Fruit fly (Drosophila melanogaster) whole organism, embryonic: ENCODE results near the gene Polr2M.

Experiments used
- ATbp ChIP-seq: fragments of 200-800 bp; sonication (Bioruptor generic); optimal IDR thresholded peaks from 2 replicates; lab custom pipeline; 2017; ENCODE audit warnings: missing biosample characterization, mild to moderate bottlenecking, missing genetic modification characterization, missing genetic modification reagents
- Adf1 ChIP-seq: fragments of 200-800 bp; sonication (Bioruptor generic); IDR thresholded peaks from 2 replicates; pipeline ENCODE4 v1.3.6; 2022; ENCODE audit warnings: missing biosample characterization, missing genetic modification characterization
- Aef1 ChIP-seq: fragments of 200-800 bp; sonication (Bioruptor generic); IDR thresholded peaks from 3 replicates; pipeline ENCODE4 v1.3.6; 2022; ENCODE audit warnings: missing biosample characterization, missing genetic modification characterization
- Atf3 ChIP-seq: fragments of 200-800 bp; sonication (Bioruptor generic); optimal IDR thresholded peaks from 3 replicates; lab custom pipeline; 2016; ENCODE audit warnings: missing biosample characterization, missing genetic modification characterization
- Awh ChIP-seq: fragments of 200-800 bp; sonication (Bioruptor generic); IDR thresholded peaks from 2 replicates; pipeline ENCODE4, ENCODE4 v1.3.6; 2022; ENCODE audit warnings: missing biosample characterization, missing genetic modification characterization
- B-H1 ChIP-seq: fragments of 200-800 bp; sonication (Bioruptor generic); IDR thresholded peaks from 3 replicates; pipeline ENCODE4 v1.3.6; 2022; ENCODE audit warnings: missing biosample characterization, missing genetic modification characterization
- CG10267 ChIP-seq: fragments of 200-800 bp; sonication (Bioruptor generic); optimal IDR thresholded peaks from 2 replicates; lab custom pipeline; 2018; ENCODE audit warnings: missing biosample characterization, mild to moderate bottlenecking, missing genetic modification characterization, moderate library complexity
- CG10274 ChIP-seq: fragments of 200-800 bp; sonication (Bioruptor generic); optimal IDR thresholded peaks from 3 replicates; lab custom pipeline; 2017; ENCODE audit warnings: missing biosample characterization, mild to moderate bottlenecking, missing genetic modification characterization
- CG10543 ChIP-seq: fragments of 200-800 bp; sonication (Bioruptor generic); optimal IDR thresholded peaks from 3 replicates; lab custom pipeline; 2017; ENCODE audit warnings: missing biosample characterization, mild to moderate bottlenecking, missing genetic modification characterization, moderate library complexity
- CG10565 ChIP-seq: fragments of 200-800 bp; sonication (Bioruptor generic); optimal IDR thresholded peaks from 3 replicates; lab custom pipeline; 2016; ENCODE audit warnings: missing biosample characterization, mild to moderate bottlenecking, missing genetic modification characterization
- CG11560 ChIP-seq: fragments of 200-800 bp; sonication (Bioruptor generic); IDR thresholded peaks from 3 replicates; pipeline ENCODE4 v1.3.6; 2022; ENCODE audit warnings: missing biosample characterization, missing genetic modification characterization
- CG12236 ChIP-seq: fragments of 200-800 bp; sonication (Bioruptor generic); optimal IDR thresholded peaks from 2 replicates; lab custom pipeline; 2016; ENCODE audit warnings: missing biosample characterization, missing genetic modification characterization
- CG14014 ChIP-seq: fragments of 200-800 bp; sonication (Bioruptor generic); IDR thresholded peaks from 2 replicates; pipeline ENCODE4 v1.3.6; 2022; ENCODE audit warnings: missing biosample characterization, missing genetic modification characterization
- CG15696 ChIP-seq: fragments of 200-800 bp; sonication (Bioruptor generic); optimal IDR thresholded peaks from 2 replicates; lab custom pipeline; 2019; ENCODE audit warnings: missing biosample characterization, mild to moderate bottlenecking, missing genetic modification characterization, moderate library complexity
- CG17359 ChIP-seq: fragments of 200-800 bp; sonication (Bioruptor generic); optimal IDR thresholded peaks from 3 replicates; lab custom pipeline; 2018; ENCODE audit warnings: missing biosample characterization, mild to moderate bottlenecking, missing genetic modification characterization, moderate library complexity
- CG17361 ChIP-seq: fragments of 200-800 bp; sonication (Bioruptor generic); IDR thresholded peaks from 3 replicates; pipeline ENCODE4 v1.3.6; 2022; ENCODE audit warnings: missing biosample characterization, missing genetic modification characterization
- CG17612 ChIP-seq: fragments of 200-800 bp; sonication (Bioruptor generic); IDR thresholded peaks from 2 replicates; pipeline ENCODE4 v1.3.6; 2022; ENCODE audit warnings: missing biosample characterization, missing genetic modification characterization
- CG42726 ChIP-seq: fragments of 200-800 bp; sonication (Bioruptor generic); IDR thresholded peaks from 2 replicates; pipeline ENCODE4 v1.3.6; 2022; ENCODE audit warnings: missing biosample characterization, missing genetic modification characterization; ENCODE audit not compliant: partially characterized antibody
- CG4617 ChIP-seq: fragments of 200-800 bp; sonication (Bioruptor generic); optimal IDR thresholded peaks from 3 replicates; lab custom pipeline; 2016; ENCODE audit warnings: missing biosample characterization, missing genetic modification characterization, borderline replicate concordance
- CG6791 ChIP-seq: fragments of 200-800 bp; sonication (Bioruptor generic); IDR thresholded peaks from 3 replicates; pipeline ENCODE4 v1.3.6; 2022; ENCODE audit warnings: missing biosample characterization, missing genetic modification characterization; ENCODE audit not compliant: partially characterized antibody
- CG6813 ChIP-seq: fragments of 200-800 bp; sonication (Bioruptor generic); optimal IDR thresholded peaks from 2 replicates; lab custom pipeline; 2017; ENCODE audit warnings: missing biosample characterization, missing genetic modification characterization, mild to moderate bottlenecking, moderate library complexity, missing genetic modification reagents
- CG8359 ChIP-seq: fragments of 200-800 bp; sonication (Bioruptor generic); optimal IDR thresholded peaks from 2 replicates; lab custom pipeline; 2017; ENCODE audit warnings: missing biosample characterization, mild to moderate bottlenecking, missing genetic modification characterization, borderline replicate concordance
- CG8478 ChIP-seq: fragments of >200 bp; optimal IDR thresholded peaks from 2 replicates; lab custom pipeline; 2018
- CG9215 ChIP-seq: fragments of 200-800 bp; sonication (Bioruptor generic); IDR thresholded peaks from 2 replicates; pipeline ENCODE4 v1.3.6; 2022; ENCODE audit warnings: missing biosample characterization, missing genetic modification characterization
- CG9817 ChIP-seq: fragments of 200-800 bp; sonication (Bioruptor generic); optimal IDR thresholded peaks from 2 replicates; lab custom pipeline; 2018; ENCODE audit warnings: missing biosample characterization, mild to moderate bottlenecking, missing genetic modification characterization, moderate library complexity
- CTCF ChIP-seq: fragments of 200-800 bp; sonication (Bioruptor generic); optimal IDR thresholded peaks from 2 replicates; lab custom pipeline; 2017; ENCODE audit warnings: missing biosample characterization, mild to moderate bottlenecking, missing genetic modification characterization, moderate library complexity
- HLH4C ChIP-seq: fragments of 200-800 bp; sonication (Bioruptor generic); IDR thresholded peaks from 3 replicates; pipeline ENCODE4 v1.3.6; 2022; ENCODE audit warnings: missing biosample characterization, missing genetic modification characterization; ENCODE audit not compliant: partially characterized antibody
- Hand ChIP-seq: fragments of 200-800 bp; sonication (Bioruptor generic); optimal IDR thresholded peaks from 2 replicates; lab custom pipeline; 2017; ENCODE audit warnings: mild to moderate bottlenecking, missing biosample characterization, missing genetic modification reagents, missing genetic modification characterization
- HmgZ ChIP-seq: fragments of 200-800 bp; sonication (Bioruptor generic); optimal IDR thresholded peaks from 2 replicates; lab custom pipeline; 2018; ENCODE audit warnings: missing biosample characterization, mild to moderate bottlenecking, missing genetic modification characterization
- NC2β ChIP-seq: fragments of 200-800 bp; sonication (Bioruptor generic); optimal IDR thresholded peaks from 2 replicates; lab custom pipeline; 2016; ENCODE audit warnings: missing biosample characterization, missing genetic modification characterization
- Opbp ChIP-seq: fragments of 200-800 bp; sonication (Bioruptor generic); IDR thresholded peaks from 3 replicates; pipeline ENCODE4 v1.3.6; 2022; ENCODE audit warnings: missing biosample characterization, missing genetic modification characterization; ENCODE audit not compliant: partially characterized antibody
- Spps ChIP-seq: fragments of 200-800 bp; sonication (Bioruptor generic); optimal IDR thresholded peaks from 2 replicates; lab custom pipeline; 2018; ENCODE audit warnings: missing biosample characterization, mild to moderate bottlenecking, missing genetic modification characterization
- Stat92E ChIP-seq, 3 experiments: fragments of >200 bp in 2 of 3; fragments of 200-800 bp in 1 of 3; sonication (Bioruptor generic) in 1 of 3; optimal IDR thresholded peaks; 2 replicates each; lab custom pipeline; 2017 to 2019; ENCODE audit warnings: missing biosample characterization in 3 of 3, missing genetic modification characterization in 3 of 3, mild to moderate bottlenecking in 1 of 3, moderate library complexity in 1 of 3
- ab ChIP-seq: fragments of 200-800 bp; sonication (Bioruptor generic); optimal IDR thresholded peaks from 2 replicates; lab custom pipeline; 2016; ENCODE audit warnings: missing biosample characterization, missing genetic modification characterization
- abd-A ChIP-seq: fragments of 200-800 bp; sonication (Bioruptor generic); optimal IDR thresholded peaks from 3 replicates; lab custom pipeline; 2019; ENCODE audit warnings: missing biosample characterization, mild to moderate bottlenecking, missing genetic modification characterization, moderate library complexity
- ase ChIP-seq: fragments of 200-800 bp; sonication (Bioruptor generic); IDR thresholded peaks from 3 replicates; pipeline ENCODE4 v1.3.6; 2022; ENCODE audit warnings: missing biosample characterization, missing genetic modification characterization
- crc ChIP-seq: fragments of 200-800 bp; sonication (Bioruptor generic); optimal IDR thresholded peaks from 2 replicates; lab custom pipeline; 2016; ENCODE audit warnings: missing biosample characterization, missing genetic modification characterization
- cwo ChIP-seq: fragments of 200-800 bp; sonication (Bioruptor generic); optimal IDR thresholded peaks from 3 replicates; lab custom pipeline; 2017; ENCODE audit warnings: missing biosample characterization, missing genetic modification characterization, mild to moderate bottlenecking, moderate library complexity, missing genetic modification reagents
- dati ChIP-seq: fragments of 200-800 bp; sonication (Bioruptor generic); IDR thresholded peaks from 2 replicates; pipeline ENCODE4 v1.3.6; 2022; ENCODE audit warnings: missing biosample characterization, missing genetic modification characterization
- dmrt99B ChIP-seq: fragments of 200-800 bp; sonication (Bioruptor generic); optimal IDR thresholded peaks from 2 replicates; lab custom pipeline; 2018; ENCODE audit warnings: missing biosample characterization, mild to moderate bottlenecking, missing genetic modification characterization, moderate library complexity
- ewg ChIP-seq: fragments of 200-800 bp; sonication (Bioruptor generic); optimal IDR thresholded peaks from 3 replicates; lab custom pipeline; 2017; ENCODE audit warnings: mild to moderate bottlenecking, missing biosample characterization, missing genetic modification reagents, missing genetic modification characterization
- nerfin-2 ChIP-seq: fragments of 200-800 bp; sonication (Bioruptor generic); IDR thresholded peaks from 2 replicates; pipeline ENCODE4 v1.3.6; 2022; ENCODE audit warnings: missing biosample characterization, missing genetic modification characterization; ENCODE audit not compliant: partially characterized antibody
- psq ChIP-seq: fragments of 200-800 bp; sonication (Bioruptor generic); optimal IDR thresholded peaks from 2 replicates; lab custom pipeline; 2017; ENCODE audit warnings: missing biosample characterization, missing genetic modification characterization
- pum ChIP-seq: fragments of 200-800 bp; sonication (Bioruptor generic); optimal IDR thresholded peaks from 2 replicates; lab custom pipeline; 2016; ENCODE audit warnings: missing biosample characterization, missing genetic modification characterization
- sisA ChIP-seq: fragments of 200-800 bp; sonication (Bioruptor generic); IDR thresholded peaks from 2 replicates; pipeline ENCODE4 v1.3.6; 2022; ENCODE audit warnings: missing biosample characterization, missing genetic modification characterization
- stc ChIP-seq: fragments of 200-800 bp; sonication (Bioruptor generic); IDR thresholded peaks from 2 replicates; pipeline ENCODE4 v1.3.6; 2022; ENCODE audit warnings: missing biosample characterization, missing genetic modification characterization
- stwl ChIP-seq: fragments of 200-800 bp; sonication (Bioruptor generic); optimal IDR thresholded peaks from 3 replicates; lab custom pipeline; 2018; ENCODE audit warnings: missing biosample characterization, mild to moderate bottlenecking, missing genetic modification characterization, moderate library complexity
- toy ChIP-seq: fragments of 200-800 bp; sonication (Bioruptor generic); IDR thresholded peaks from 2 replicates; pipeline ENCODE4 v1.3.6; 2022; ENCODE audit warnings: missing biosample characterization, missing genetic modification characterization
- tup ChIP-seq: fragments of 200-800 bp; sonication (Bioruptor generic); optimal IDR thresholded peaks from 2 replicates; lab custom pipeline; 2016; ENCODE audit warnings: missing biosample characterization, mild to moderate bottlenecking, missing genetic modification characterization, moderate library complexity
- z ChIP-seq: fragments of 200-800 bp; sonication (Bioruptor generic); IDR thresholded peaks from 3 replicates; pipeline ENCODE4 v1.3.6; 2022; ENCODE audit warnings: missing biosample characterization, missing genetic modification characterization
- zf30C ChIP-seq: fragments of 200-800 bp; sonication (Bioruptor generic); optimal IDR thresholded peaks from 3 replicates; lab custom pipeline; 2018; ENCODE audit warnings: missing biosample characterization, mild to moderate bottlenecking, missing genetic modification characterization
- zfh2 ChIP-seq: fragments of 200-800 bp; sonication (Bioruptor generic); optimal IDR thresholded peaks from 2 replicates; lab custom pipeline; 2016; ENCODE audit warnings: missing biosample characterization, missing genetic modification characterization

Polr2M gene

dm6 chr3R:19238934-19239333 lies 9.7 kb downstream of the Polr2M start (continued):
- TF ChIP-seq CG17359 (tag; lab: Kevin White, UChicago), result no peak
- no peak for TF ChIP-seq CG4617 (GFP tag; lab: Kevin White, UChicago)
- TF ChIP-seq crc (GFP tag; lab: Kevin White, UChicago), result no peak
- TF ChIP-seq CG8359 (GFP tag; lab: Kevin White, UChicago), result no peak
- TF ChIP-seq stc (GFP tag; lab: Robert Waterston, UW), result no peak
- peak; percentile 79 for TF ChIP-seq CG6791 (GFP tag; lab: Robert Waterston, UW)
- no peak for TF ChIP-seq CG14014 (GFP tag; lab: Robert Waterston, UW)
- TF ChIP-seq CG42726 (GFP tag; lab: Robert Waterston, UW), result peak; percentile 63; the same call in 1 of the 2 replicates
- TF ChIP-seq CTCF (GFP tag; lab: Kevin White, UChicago), result peak; percentile 69
- no peak for TF ChIP-seq ab
- no peak for TF ChIP-seq CG15696 (tag; lab: Kevin White, UChicago)
- no peak for TF ChIP-seq B-H1 (GFP tag; lab: Robert Waterston, UW)
- TF ChIP-seq Awh (GFP tag; lab: Robert Waterston, UW), result no peak
- TF ChIP-seq psq (GFP tag; lab: Kevin White, UChicago), result no peak
- TF ChIP-seq ase, result no peak
- no peak for TF ChIP-seq sisA
- TF ChIP-seq zf30C (GFP tag; lab: Kevin White, UChicago), result no peak
- peak; percentile 31 for TF ChIP-seq stwl
- no peak for TF ChIP-seq z (GFP tag; lab: Robert Waterston, UW)
- no peak for TF ChIP-seq NC2β (GFP tag; lab: Kevin White, UChicago)
- TF ChIP-seq dmrt99B (tag; lab: Kevin White, UChicago), result no peak
- no peak for TF ChIP-seq CG10565 (GFP tag; lab: Kevin White, UChicago)
- no peak for TF ChIP-seq ATbp (GFP tag; lab: Kevin White, UChicago)
- no peak for TF ChIP-seq ewg
- no peak for TF ChIP-seq CG8478 (lab: Kevin White, UChicago)
- TF ChIP-seq Aef1, result no peak
- peak; percentile 39; the same call in 1 of the 2 replicates for TF ChIP-seq nerfin-2 (GFP tag; lab: Robert Waterston, UW)
- TF ChIP-seq abd-A (tag; lab: Kevin White, UChicago), result no peak
- peak; percentile 64 for TF ChIP-seq HLH4C (GFP tag; lab: Robert Waterston, UW)
- TF ChIP-seq Atf3 (GFP tag; lab: Kevin White, UChicago), result no peak
- TF ChIP-seq CG10267 (tag; lab: Kevin White, UChicago), result no peak
- TF ChIP-seq CG10274 (GFP tag; lab: Kevin White, UChicago), result no peak
- no peak for TF ChIP-seq CG6813 (GFP tag; lab: Kevin White, UChicago)
- TF ChIP-seq dati (GFP tag; lab: Robert Waterston, UW), result no peak
- no peak for TF ChIP-seq tup (GFP tag; lab: Kevin White, UChicago)
- TF ChIP-seq CG12236 (GFP tag; lab: Kevin White, UChicago), result no peak
- no peak for TF ChIP-seq pum
- TF ChIP-seq CG17612 (GFP tag; lab: Robert Waterston, UW), result no peak
- TF ChIP-seq Stat92E (GFP tag; optimal IDR thresholded peaks at IDR 0.05; lab: Kevin White, UChicago), result no peak
- no peak for TF ChIP-seq Hand (GFP tag; lab: Kevin White, UChicago)
- no peak for TF ChIP-seq CG10543 (GFP tag; lab: Kevin White, UChicago)
- no peak for TF ChIP-seq CG11560 (tag; lab: Robert Waterston, UW)
- no peak for TF ChIP-seq Spps
- no peak for TF ChIP-seq cwo (GFP tag; lab: Kevin White, UChicago)
- peak; percentile 73 for TF ChIP-seq Opbp (GFP tag; lab: Robert Waterston, UW)
- TF ChIP-seq CG9817 (tag; lab: Kevin White, UChicago), result no peak
- TF ChIP-seq zfh2, result no peak
- no peak for TF ChIP-seq CG9215 (GFP tag; lab: Robert Waterston, UW)
- TF ChIP-seq Adf1, result no peak
- no peak for TF ChIP-seq toy
- TF ChIP-seq HmgZ (tag; lab: Kevin White, UChicago), result no peak
- TF ChIP-seq CG17361 (GFP tag; lab: Robert Waterston, UW), result no peak
